Fruit fly (Drosophila melanogaster) whole organism: ENCODE data around the gene CG34242.

Experiments
- pan ChIP-seq: fragments of >200 bp; optimal IDR thresholded peaks from 2 replicates; lab custom pipeline; 2017
- psq ChIP-seq: fragments of >200 bp; optimal IDR thresholded peaks from 2 replicates; lab custom pipeline; 2017

- TF ChIP-seq psq (lab: Kevin White, UChicago) (no peak), pan (no peak)
These were observed 4.3 kb upstream of the CG34242 start for dm6 chr3L:12529431-12530007.
